Fruit fly (Drosophila melanogaster): ENCODE data around the gene Uch.

Uch gene

DNA sequence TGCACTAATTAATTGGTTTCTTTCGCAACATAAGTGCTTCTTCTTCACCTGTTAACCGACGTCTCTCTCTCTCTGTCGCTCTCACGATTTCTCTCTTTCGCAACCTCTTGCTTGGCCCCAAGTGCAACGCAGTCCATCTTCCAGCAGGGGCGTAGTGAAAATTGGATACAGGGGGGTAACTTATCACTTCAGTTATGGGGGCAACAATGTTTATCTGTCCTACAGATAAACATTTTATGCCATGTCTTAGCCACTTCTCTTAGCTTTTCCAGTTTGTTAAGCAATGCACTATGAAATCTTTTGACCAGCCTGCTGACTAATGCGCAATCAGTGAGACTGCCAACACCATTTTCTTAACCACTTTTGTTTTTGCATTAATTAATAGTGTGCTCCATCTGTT lies 13.3 kb upstream of the Uch start (continued):
- TF ChIP-seq CG33557 (GFP tag; optimal IDR thresholded peaks at IDR 0.05), result no peak
- no peak for TF ChIP-seq klu (GFP tag; IDR thresholded peaks at IDR 0.05)
- peak; percentile 38 for TF ChIP-seq Antp (GFP tag; optimal IDR thresholded peaks at IDR 0.05)
- TF ChIP-seq Gsc (GFP tag; IDR thresholded peaks at IDR 0.05), result no peak
- no peak for TF ChIP-seq HLH4C (GFP tag; IDR thresholded peaks at IDR 0.05; ENCODE audit: partially characterized antibody)
- TF ChIP-seq CG8765 (GFP tag; IDR thresholded peaks at IDR 0.05), result no peak
- peak; percentile 37 for TF ChIP-seq CG12391 (tag; optimal IDR thresholded peaks at IDR 0.05)
- TF ChIP-seq Dip3 (GFP tag; optimal IDR thresholded peaks at IDR 0.05), result no peak
- no peak for TF ChIP-seq h (optimal IDR thresholded peaks at IDR 0.05)
- peak; percentile 18 for TF ChIP-seq chn (GFP tag; optimal IDR thresholded peaks at IDR 0.05)
- no peak for TF ChIP-seq stwl (tag; optimal IDR thresholded peaks at IDR 0.05)
- no peak for TF ChIP-seq ERR (GFP tag; optimal IDR thresholded peaks at IDR 0.05)
- TF ChIP-seq lbe (GFP tag; optimal IDR thresholded peaks at IDR 0.05), result no peak
- TF ChIP-seq CG17612 (GFP tag; IDR thresholded peaks at IDR 0.05), result no peak
- TF ChIP-seq al (GFP tag; IDR thresholded peaks at IDR 0.05), result no peak
- no peak for TF ChIP-seq Hand (GFP tag; optimal IDR thresholded peaks at IDR 0.05)
- no peak for TF ChIP-seq Eip74EF (GFP tag; optimal IDR thresholded peaks at IDR 0.05)
- TF ChIP-seq Sry-δ (GFP tag; optimal IDR thresholded peaks at IDR 0.05), result no peak
- TF ChIP-seq grn (GFP tag; optimal IDR thresholded peaks at IDR 0.05), result no peak
- TF ChIP-seq CkIIα-i1 (GFP tag; IDR thresholded peaks at IDR 0.05), result no peak
- no peak for TF ChIP-seq Opbp (GFP tag; IDR thresholded peaks at IDR 0.05; ENCODE audit: partially characterized antibody)
- no peak for TF ChIP-seq CG6854 (GFP tag; optimal IDR thresholded peaks at IDR 0.05)
- TF ChIP-seq Asciz (GFP tag; optimal IDR thresholded peaks at IDR 0.05), result peak; percentile 51
- TF ChIP-seq trem (tag; optimal IDR thresholded peaks at IDR 0.05), result peak; percentile 10
- no peak for TF ChIP-seq nau (GFP tag; optimal IDR thresholded peaks at IDR 0.05)
- TF ChIP-seq tin (GFP tag; optimal IDR thresholded peaks at IDR 0.05), result peak; percentile 35
- TF ChIP-seq CG8359 (GFP tag; optimal IDR thresholded peaks at IDR 0.05; ENCODE audit: borderline replicate concordance), result no peak
- no peak for TF ChIP-seq sd (tag; optimal IDR thresholded peaks at IDR 0.05)
- TF ChIP-seq Med (GFP tag), result peak; percentile 84
- TF ChIP-seq peb (GFP tag; IDR thresholded peaks at IDR 0.05), result no peak
- no peak for TF ChIP-seq croc (GFP tag; conservative IDR thresholded peaks at IDR 0.05)
- peak; percentile 19 for TF ChIP-seq CG9437 (GFP tag; optimal IDR thresholded peaks at IDR 0.05)
- no peak for TF ChIP-seq zen (tag; optimal IDR thresholded peaks at IDR 0.05)
- TF ChIP-seq lmd (GFP tag; IDR thresholded peaks at IDR 0.05), result peak; percentile 29; the same call in 1 of the 2 replicates
- TF ChIP-seq HmgZ (tag; optimal IDR thresholded peaks at IDR 0.05), result no peak
- no peak for TF ChIP-seq Kr (GFP tag; optimal IDR thresholded peaks at IDR 0.05)
- peak; percentile 54; the same call in 1 of the 2 replicates for TF ChIP-seq Rfx (GFP tag; IDR thresholded peaks at IDR 0.05)
- TF ChIP-seq Dll (GFP tag; IDR thresholded peaks at IDR 0.05; ENCODE audit: partially characterized antibody), result no peak
- no peak for TF ChIP-seq disco-r (GFP tag; optimal IDR thresholded peaks at IDR 0.05)
- no peak for TF ChIP-seq tx (GFP tag; optimal IDR thresholded peaks at IDR 0.05)
- TF ChIP-seq BtbVII (GFP tag; optimal IDR thresholded peaks at IDR 0.05), result peak; percentile 35
- no peak for TF ChIP-seq CG1529 (GFP tag; optimal IDR thresholded peaks at IDR 0.05)
- peak; percentile 26; the same call in 1 of the 2 replicates for TF ChIP-seq CG11696 (GFP tag; IDR thresholded peaks at IDR 0.05)
- no peak for TF ChIP-seq CG7556 (GFP tag; optimal IDR thresholded peaks at IDR 0.05)
- peak; percentile 33; the same call in 1 of the 2 replicates for TF ChIP-seq Xrp1 (GFP tag; IDR thresholded peaks at IDR 0.05)
- peak; percentile 54; the same call in 1 of the 2 replicates for TF ChIP-seq H2.0 (GFP tag; IDR thresholded peaks at IDR 0.05)
- TF ChIP-seq ssp (GFP tag; IDR thresholded peaks at IDR 0.05), result 0 out of 2 replicates have a peak, but pooled peaks have one; percentile 13
- TF ChIP-seq CG4854 (GFP tag; optimal IDR thresholded peaks at IDR 0.05), result no peak
- peak; percentile 41 for TF ChIP-seq CG13296 (GFP tag; optimal IDR thresholded peaks at IDR 0.05)
- 0 out of 2 replicates have a peak, but pooled peaks have one; percentile 24 for TF ChIP-seq ranshi (GFP tag; IDR thresholded peaks at IDR 0.05)
- no peak for TF ChIP-seq CG42726 (GFP tag; IDR thresholded peaks at IDR 0.05; ENCODE audit: partially characterized antibody)
